Worm (Caenorhabditis elegans) whole organism, L2 larva: ENCODE results near the gene D1069.3.

Source experiments
- C34F6.9 ChIP-seq: fragments of 150-350 bp; optimal IDR thresholded peaks from 2 replicates; lab custom pipeline; 2014; ENCODE audit warnings: missing biosample characterization, missing genetic modification characterization
- F13H6.1 ChIP-seq: sonication (generic microtip); optimal IDR thresholded peaks from 2 replicates; lab custom pipeline; 2016; ENCODE audit warnings: missing genetic modification characterization, missing compliant biosample characterization
- R02D3.7 ChIP-seq: fragments of 150-350 bp; optimal IDR thresholded peaks from 2 replicates; lab custom pipeline; 2014; ENCODE audit warnings: missing biosample characterization, missing genetic modification characterization
- Y55F3AM.14 ChIP-seq: fragments of 200-800 bp; sonication (Bioruptor generic); optimal IDR thresholded peaks from 2 replicates; lab custom pipeline; 2018; ENCODE audit warnings: mild to moderate bottlenecking, missing genetic modification characterization, missing compliant biosample characterization
- ZK546.5 ChIP-seq: sonication (generic microtip); optimal IDR thresholded peaks from 2 replicates; lab custom pipeline; 2017; ENCODE audit warnings: missing biosample characterization, missing genetic modification characterization
- ama-1 ChIP-seq: fragments of 150-350 bp; optimal IDR thresholded peaks from 2 replicates; lab custom pipeline; 2018; ENCODE audit warnings: inconsistent platforms
- blmp-1 ChIP-seq: sonication (generic microtip); optimal IDR thresholded peaks from 2 replicates; lab custom pipeline; 2017; ENCODE audit warnings: missing genetic modification characterization, mild to moderate bottlenecking, missing compliant biosample characterization, antibody characterized with exemption, moderate library complexity; ENCODE audit not compliant: insufficient read depth
- ceh-16 ChIP-seq: fragments of 150-350 bp; optimal IDR thresholded peaks from 2 replicates; lab custom pipeline; 2014; ENCODE audit warnings: missing biosample characterization, missing genetic modification characterization
- ceh-82 ChIP-seq: fragments of 150-350 bp; optimal IDR thresholded peaks from 2 replicates; lab custom pipeline; 2014; ENCODE audit warnings: missing biosample characterization, missing genetic modification characterization
- crh-2 ChIP-seq: sonication (generic microtip); optimal IDR thresholded peaks from 2 replicates; lab custom pipeline; 2017; ENCODE audit warnings: missing biosample characterization, missing genetic modification characterization
- dmd-4 ChIP-seq: sonication (generic microtip); optimal IDR thresholded peaks from 2 replicates; lab custom pipeline; 2017; ENCODE audit warnings: missing biosample characterization, missing genetic modification characterization
- egl-27 ChIP-seq: sonication (generic microtip); optimal IDR thresholded peaks from 3 replicates; lab custom pipeline; 2017; ENCODE audit warnings: missing biosample characterization, missing genetic modification reagents, missing genetic modification characterization
- elt-1 ChIP-seq: fragments of 150-350 bp; optimal IDR thresholded peaks from 2 replicates; lab custom pipeline; 2014; ENCODE audit warnings: missing biosample characterization, missing genetic modification characterization
- elt-3 ChIP-seq: sonication (generic microtip); optimal IDR thresholded peaks from 2 replicates; lab custom pipeline; 2017; ENCODE audit warnings: missing biosample characterization, missing genetic modification characterization
- fos-1 ChIP-seq: fragments of 150-350 bp; optimal IDR thresholded peaks from 2 replicates; lab custom pipeline; 2014; ENCODE audit warnings: missing biosample characterization, missing genetic modification characterization
- gmeb-1 ChIP-seq: fragments of 150-350 bp; optimal IDR thresholded peaks from 2 replicates; lab custom pipeline; 2014; ENCODE audit warnings: missing biosample characterization, missing genetic modification characterization
- lin-11 ChIP-seq: fragments of 150-350 bp; sonication (generic microtip); optimal IDR thresholded peaks from 2 replicates; lab custom pipeline; 2014; ENCODE audit warnings: missing biosample characterization, missing genetic modification characterization, inconsistent platforms, mixed read lengths
- lin-13 ChIP-seq: fragments of 150-350 bp; optimal IDR thresholded peaks from 2 replicates; lab custom pipeline; 2014; ENCODE audit warnings: missing biosample characterization, missing genetic modification reagents, missing genetic modification characterization
- lsy-2 ChIP-seq, 2 experiments: fragments of 150-350 bp in 1 of 2; sonication (generic microtip) in 1 of 2; optimal IDR thresholded peaks; 2 replicates each; lab custom pipeline; 2014 to 2017; ENCODE audit warnings: missing biosample characterization in 2 of 2, missing genetic modification characterization in 2 of 2
- mab-5 ChIP-seq: fragments of 150-350 bp; optimal IDR thresholded peaks from 2 replicates; lab custom pipeline; 2014; ENCODE audit warnings: missing biosample characterization, missing genetic modification characterization
- mbf-1 ChIP-seq: sonication (generic microtip); optimal IDR thresholded peaks from 2 replicates; lab custom pipeline; 2017; ENCODE audit warnings: missing biosample characterization, missing genetic modification characterization
- mdl-1 ChIP-seq, 2 experiments: fragments of 150-350 bp in 1 of 2; sonication (generic microtip) in 1 of 2; optimal IDR thresholded peaks; 2 replicates each; lab custom pipeline; 2017; ENCODE audit warnings: missing biosample characterization in 2 of 2, missing genetic modification characterization in 2 of 2
- nhr-10 ChIP-seq: sonication (generic microtip); optimal IDR thresholded peaks from 2 replicates; lab custom pipeline; 2017; ENCODE audit warnings: missing biosample characterization, missing genetic modification characterization
- nhr-129 ChIP-seq: fragments of 150-350 bp; optimal IDR thresholded peaks from 2 replicates; lab custom pipeline; 2014; ENCODE audit warnings: missing biosample characterization, missing genetic modification characterization
- nhr-21 ChIP-seq: fragments of 150-350 bp; optimal IDR thresholded peaks from 2 replicates; lab custom pipeline; 2014; ENCODE audit warnings: missing biosample characterization, missing genetic modification characterization
- nhr-23 ChIP-seq: fragments of 150-350 bp; optimal IDR thresholded peaks from 2 replicates; lab custom pipeline; 2014; ENCODE audit warnings: missing biosample characterization, missing genetic modification reagents, missing genetic modification characterization
- nhr-237 ChIP-seq: fragments of 150-350 bp; optimal IDR thresholded peaks from 2 replicates; lab custom pipeline; 2014; ENCODE audit warnings: missing biosample characterization, missing genetic modification characterization
- nhr-25 ChIP-seq: fragments of 150-350 bp; sonication (generic microtip); optimal IDR thresholded peaks from 3 replicates; lab custom pipeline; 2014; ENCODE audit warnings: missing biosample characterization, missing genetic modification characterization
- nhr-6 ChIP-seq: fragments of 150-350 bp; optimal IDR thresholded peaks from 2 replicates; lab custom pipeline; 2014; ENCODE audit warnings: missing biosample characterization, missing genetic modification characterization
- nhr-77 ChIP-seq: fragments of 150-350 bp; optimal IDR thresholded peaks from 2 replicates; lab custom pipeline; 2014; ENCODE audit warnings: missing biosample characterization, missing genetic modification characterization
- sem-4 ChIP-seq: fragments of 150-350 bp; optimal IDR thresholded peaks from 2 replicates; lab custom pipeline; 2014; ENCODE audit warnings: missing biosample characterization, missing genetic modification reagents, missing genetic modification characterization
- skn-1 ChIP-seq: sonication (generic microtip); optimal IDR thresholded peaks from 2 replicates; lab custom pipeline; 2017; ENCODE audit warnings: missing biosample characterization, missing genetic modification characterization
- sma-3 ChIP-seq: sonication (generic microtip); optimal IDR thresholded peaks from 2 replicates; lab custom pipeline; 2016; ENCODE audit warnings: missing genetic modification reagents, missing genetic modification characterization, missing compliant biosample characterization
- snpc-4 ChIP-seq: fragments of 150-350 bp; optimal IDR thresholded peaks from 2 replicates; lab custom pipeline; 2014; ENCODE audit warnings: missing biosample characterization, missing genetic modification characterization
- unc-39 ChIP-seq: fragments of 150-350 bp; optimal IDR thresholded peaks from 2 replicates; lab custom pipeline; 2014; ENCODE audit warnings: missing biosample characterization, missing genetic modification characterization
- unc-55 ChIP-seq: fragments of 150-350 bp; sonication (generic microtip); optimal IDR thresholded peaks from 3 replicates; lab custom pipeline; 2014; ENCODE audit warnings: missing biosample characterization, missing genetic modification reagents, missing genetic modification characterization
- unc-62 ChIP-seq: fragments of 150-350 bp; optimal IDR thresholded peaks from 2 replicates; lab custom pipeline; 2014; ENCODE audit warnings: missing biosample characterization, missing genetic modification reagents, missing genetic modification characterization
- zag-1 ChIP-seq: fragments of 150-350 bp; optimal IDR thresholded peaks from 2 replicates; lab custom pipeline; 2014; ENCODE audit warnings: missing biosample characterization, missing genetic modification characterization
- ztf-1 ChIP-seq: fragments of 200-800 bp; sonication (Bioruptor generic); conservative IDR thresholded peaks from 2 replicates; pipeline ENCODE4 v1.3.6; 2022; ENCODE audit warnings: missing genetic modification characterization, missing compliant biosample characterization
- ztf-11 ChIP-seq: sonication (generic microtip); optimal IDR thresholded peaks from 2 replicates; lab custom pipeline; 2017; ENCODE audit warnings: missing biosample characterization, missing genetic modification characterization
- ztf-4 ChIP-seq: fragments of 150-350 bp; optimal IDR thresholded peaks from 2 replicates; lab custom pipeline; 2014; ENCODE audit warnings: missing biosample characterization, missing genetic modification characterization

The D1069.3 gene

ce11 chrII:378351-378750 lies 30.7 kb upstream of the D1069.3 start, which contains the start of gene C03H5.9:
Gene C03H5.9 (plus strand): TSS chrII:378651.
- TF ChIP-seq lsy-2 (tag; optimal IDR thresholded peaks at IDR 0.05; lab: Kevin White, UChicago) (no peak), nhr-237 (tag; lab: Kevin White, UChicago) (no peak), ceh-16 (tag; lab: Kevin White, UChicago) (no peak)

DNA sequence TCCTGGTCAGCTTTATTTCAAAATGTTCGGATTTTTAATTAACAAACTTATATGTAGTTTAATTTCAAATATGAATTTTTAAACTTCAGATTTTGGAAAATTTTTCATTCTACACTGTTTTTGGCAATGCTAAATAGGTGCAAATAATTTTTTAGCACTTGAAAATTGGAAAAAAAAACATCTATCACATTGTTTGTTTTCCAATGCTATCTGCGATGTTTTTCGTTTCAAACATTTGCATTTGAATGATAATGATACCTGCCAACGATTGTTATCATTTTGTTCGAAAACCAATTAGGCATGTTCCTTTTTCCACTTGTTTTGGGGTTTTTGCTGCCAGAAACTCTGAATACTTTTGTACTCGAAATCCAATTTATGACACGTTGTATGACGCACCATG lies 27.3 kb upstream of the D1069.3 start, which contains the start of gene C03H5.4:
Gene C03H5.4, plus strand, starts transcription at position 301 of the 400 bp plus-strand sequence.
- TF ChIP-seq nhr-6 (tag; lab: Kevin White, UChicago) = no peak
- no peak for TF ChIP-seq R02D3.7 (tag; lab: Kevin White, UChicago)
- no peak for TF ChIP-seq egl-27 (tag; lab: Kevin White, UChicago)
- TF ChIP-seq sem-4 (tag; lab: Kevin White, UChicago) = no peak
- TF ChIP-seq sma-3 = no peak
- TF ChIP-seq nhr-23 (tag; lab: Kevin White, UChicago) = no peak
- no peak for TF ChIP-seq lin-11 (tag; lab: Kevin White, UChicago)
- no peak for TF ChIP-seq mab-5 (tag; lab: Kevin White, UChicago)
- TF ChIP-seq elt-3 (tag; lab: Kevin White, UChicago) = no peak
- TF ChIP-seq unc-39 (tag; lab: Kevin White, UChicago) = no peak

DNA sequence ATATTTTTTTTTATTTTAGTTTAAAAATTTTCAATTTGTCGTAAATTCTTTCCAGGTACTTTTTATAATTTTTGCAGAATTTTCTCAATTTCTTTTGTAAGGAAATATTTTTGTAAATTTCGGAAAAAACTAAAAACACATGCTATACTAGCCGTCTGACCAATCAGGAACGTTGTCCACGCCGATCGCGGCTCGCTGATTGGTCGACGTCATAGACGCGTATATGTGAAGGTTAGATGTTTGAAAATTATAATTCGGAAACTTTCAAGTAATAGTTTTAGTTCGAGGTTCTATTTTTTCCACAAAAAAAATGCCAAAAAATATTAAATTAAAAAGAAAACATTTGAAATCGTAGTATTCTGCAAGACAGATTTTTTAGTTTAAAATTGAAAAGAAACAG lies 24.5 kb upstream of the D1069.3 start:
- no peak for TF ChIP-seq ztf-4 (tag; lab: Kevin White, UChicago)
- TF ChIP-seq ZK546.5 = no peak
- no peak for TF ChIP-seq ztf-11
- no peak for TF ChIP-seq unc-39 (tag; lab: Kevin White, UChicago)
- TF ChIP-seq unc-62 (GFP tag; lab: Kevin White, UChicago) = no peak
- no peak for TF ChIP-seq ama-1 (lab: Kevin White, UChicago)
- no peak for TF ChIP-seq nhr-77 (tag; lab: Kevin White, UChicago)
- TF ChIP-seq mbf-1 (tag; lab: Kevin White, UChicago) = no peak
- no peak for TF ChIP-seq nhr-10 (tag; lab: Kevin White, UChicago)
- TF ChIP-seq nhr-6 (tag; lab: Kevin White, UChicago) = no peak
- no peak for TF ChIP-seq mdl-1 (tag; optimal IDR thresholded peaks at IDR 0.05; lab: Kevin White, UChicago)

DNA sequence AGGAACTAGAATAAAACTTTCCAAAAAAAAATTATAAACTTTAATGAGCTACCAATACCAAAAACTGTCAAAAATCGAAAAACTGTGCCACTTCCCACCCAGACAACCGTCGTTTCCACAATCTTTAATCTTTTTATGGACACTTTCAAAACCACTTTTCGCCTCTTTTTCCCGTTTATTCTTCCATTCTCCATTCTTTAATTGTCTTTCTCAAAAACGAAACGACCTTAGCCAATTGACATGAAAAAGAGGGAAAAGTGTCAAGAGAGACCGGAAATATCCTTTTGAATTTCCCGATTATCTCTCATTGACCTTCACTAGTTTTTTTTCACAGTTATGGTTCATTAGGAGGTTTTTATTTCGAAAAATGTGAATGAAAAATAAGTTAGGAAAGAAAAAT lies 23.9 kb upstream of the D1069.3 start:
- TF ChIP-seq nhr-237 (tag; lab: Kevin White, UChicago) = no peak
- no peak for TF ChIP-seq F13H6.1 (tag; lab: Kevin White, UChicago)
- TF ChIP-seq nhr-25 (tag; lab: Kevin White, UChicago) = no peak
- TF ChIP-seq ZK546.5 = no peak
- TF ChIP-seq elt-1 = no peak

- no peak for TF ChIP-seq ama-1 (lab: Kevin White, UChicago)
- no peak for TF ChIP-seq mab-5 (tag; lab: Kevin White, UChicago)
- TF ChIP-seq nhr-6 (tag; lab: Kevin White, UChicago) = no peak
- TF ChIP-seq lin-11 (tag; lab: Kevin White, UChicago) = no peak
- TF ChIP-seq zag-1 (tag; lab: Kevin White, UChicago) = no peak
- no peak for TF ChIP-seq lin-13 (GFP tag; lab: Kevin White, UChicago)
- TF ChIP-seq ztf-1 (GFP tag; lab: Robert Waterston, UW) = no peak
- no peak for TF ChIP-seq unc-55 (GFP tag; lab: Kevin White, UChicago)
- TF ChIP-seq skn-1 (tag; lab: Kevin White, UChicago) = no peak
- no peak for TF ChIP-seq R02D3.7 (tag; lab: Kevin White, UChicago)
- no peak for TF ChIP-seq sma-3
- no peak for TF ChIP-seq dmd-4 (tag; lab: Kevin White, UChicago)
- TF ChIP-seq snpc-4 = no peak
- no peak for TF ChIP-seq C34F6.9
These were observed 22.7 kb upstream of the D1069.3 start for ce11 chrII:370394-370793.

DNA sequence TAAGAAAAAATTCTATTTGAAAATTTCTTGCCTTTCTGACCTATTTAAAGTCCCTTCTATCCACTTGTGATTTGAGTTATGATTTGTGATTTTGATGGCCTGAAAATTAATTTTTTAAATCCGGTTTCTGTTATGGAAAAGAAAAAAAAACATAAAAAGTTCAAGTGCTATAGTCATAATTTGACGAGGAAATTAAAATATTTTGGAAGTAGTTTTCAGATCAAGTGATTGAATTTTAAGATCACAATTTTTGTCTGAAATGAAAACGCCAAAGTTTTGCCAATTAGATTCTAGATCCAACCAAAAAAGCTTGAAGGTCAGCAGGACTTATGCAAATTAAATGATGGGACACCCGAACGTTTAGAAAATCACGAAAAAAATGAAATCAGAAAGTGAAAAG lies 19.8 kb upstream of the D1069.3 start, which contains the start of gene ptr-3:
Gene ptr-3, minus strand, starts transcription at position 101 of the 400 bp plus-strand sequence.
- no peak for TF ChIP-seq crh-2 (tag; lab: Kevin White, UChicago)
- no peak for TF ChIP-seq nhr-129 (tag; lab: Kevin White, UChicago)
- no peak for TF ChIP-seq fos-1 (tag; lab: Kevin White, UChicago)
- no peak for TF ChIP-seq nhr-21 (tag; lab: Kevin White, UChicago)
- TF ChIP-seq Y55F3AM.14 (GFP tag; lab: Kevin White, UChicago) = no peak
- TF ChIP-seq mab-5 (tag; lab: Kevin White, UChicago) = no peak
- TF ChIP-seq gmeb-1 (tag; lab: Kevin White, UChicago) = no peak
- no peak for TF ChIP-seq unc-55 (GFP tag; lab: Kevin White, UChicago)
- TF ChIP-seq C34F6.9 = no peak
- no peak for TF ChIP-seq mbf-1 (tag; lab: Kevin White, UChicago)
- TF ChIP-seq blmp-1 (tag; lab: Kevin White, UChicago) = no peak
- TF ChIP-seq zag-1 (tag; lab: Kevin White, UChicago) = no peak
- TF ChIP-seq lin-13 (GFP tag; lab: Kevin White, UChicago) = no peak
- no peak for TF ChIP-seq skn-1 (tag; lab: Kevin White, UChicago)
- no peak for TF ChIP-seq nhr-6 (tag; lab: Kevin White, UChicago)
- no peak for TF ChIP-seq lin-11 (tag; lab: Kevin White, UChicago)
- TF ChIP-seq ceh-82 (tag; lab: Kevin White, UChicago) = no peak
